Worm (Caenorhabditis elegans): ENCODE results near the gene sdz-1.
A peak's percentile ranks its signal among the peaks of the same experiment; 100 is the strongest.

sdz-1 gene

ce11 chrIII:8664897-8665388 is 35.2 kb downstream of the sdz-1 start, which contains the start of gene F22B7.1:
Gene F22B7.1 (plus strand): TSS chrIII:8665338.
- TF ChIP-seq lin-13 (GFP tag; optimal IDR thresholded peaks at IDR 0.05) (no peak), daf-16 (GFP tag; optimal IDR thresholded peaks at IDR 0.05) (no peak), daf-16 (tag; optimal IDR thresholded peaks at IDR 0.05) (no peak), hlh-30 (tag; optimal IDR thresholded peaks at IDR 0.05; ENCODE audit: insufficient read depth) (peak; percentile 44), attf-4 (tag; optimal IDR thresholded peaks at IDR 0.05) (no peak), ZK546.5 (tag; optimal IDR thresholded peaks at IDR 0.05) (no peak), dmd-6 (GFP tag; IDR thresholded peaks at IDR 0.05) (no peak), lsy-2 (tag; optimal IDR thresholded peaks at IDR 0.05) (peak in 1 of 2 experiments; percentile 11), madf-5 (GFP tag; IDR thresholded peaks at IDR 0.05) (no peak), daf-8 (GFP tag; IDR thresholded peaks at IDR 0.05) (no peak)

- TF ChIP-seq unc-62 (GFP tag; optimal IDR thresholded peaks at IDR 0.05 in 1 of 2) = peak in 1 of 2 experiments; percentile 86
- TF ChIP-seq unc-62 (tag; optimal IDR thresholded peaks at IDR 0.05) = no peak
- TF ChIP-seq unc-39 (tag; optimal IDR thresholded peaks at IDR 0.05) = no peak
These were observed 37.0 kb downstream of the sdz-1 start for ce11 chrIII:8663143-8663542.

- peak; percentile 96 for TF ChIP-seq php-3 (GFP tag; IDR thresholded peaks at IDR 0.05)
- peak; percentile 44 for TF ChIP-seq madf-9 (GFP tag; conservative IDR thresholded peaks at IDR 0.05)
- TF ChIP-seq mdt-29 (GFP tag; IDR thresholded peaks at IDR 0.05) = peak; percentile 97
- TF ChIP-seq egl-27 (tag; optimal IDR thresholded peaks at IDR 0.05) = peak; percentile 68
- no peak for TF ChIP-seq F26F4.8 (GFP tag; conservative IDR thresholded peaks at IDR 0.05)
- TF ChIP-seq pqm-1 (tag; optimal IDR thresholded peaks at IDR 0.05) = peak; percentile 15
- TF ChIP-seq D1046.2 (GFP tag; IDR thresholded peaks at IDR 0.05) = no peak
- TF ChIP-seq fkh-10 (GFP tag; optimal IDR thresholded peaks at IDR 0.05) = no peak
- no peak for TF ChIP-seq egl-43 (GFP tag; IDR thresholded peaks at IDR 0.05)
- no peak for TF ChIP-seq nhr-6 (tag; optimal IDR thresholded peaks at IDR 0.05)
- TF ChIP-seq lin-38 (GFP tag; IDR thresholded peaks at IDR 0.05) = peak; percentile 49
- peak; percentile 19 for TF ChIP-seq F37D6.2 (tag; optimal IDR thresholded peaks at IDR 0.05)
- TF ChIP-seq hlh-11 (tag; optimal IDR thresholded peaks at IDR 0.05) = peak; percentile 99
- TF ChIP-seq unc-62 (GFP tag; optimal IDR thresholded peaks at IDR 0.05 in 1 of 2) = peak; percentile 45 to 99
- TF ChIP-seq unc-62 (tag; optimal IDR thresholded peaks at IDR 0.05) = peak; percentile 31
- TF ChIP-seq jun-1 (tag; optimal IDR thresholded peaks at IDR 0.05) = peak; percentile 49
- TF ChIP-seq T20F7.1 (GFP tag; optimal IDR thresholded peaks at IDR 0.05) = peak; percentile 82
- no peak for TF ChIP-seq aly-2 (tag; optimal IDR thresholded peaks at IDR 0.05)
- TF ChIP-seq F49E8.2 (tag; optimal IDR thresholded peaks at IDR 0.05; ENCODE audit: borderline replicate concordance) = no peak
- TF ChIP-seq zfp-3 (GFP tag; conservative IDR thresholded peaks at IDR 0.05) = 0 out of 2 replicates have a peak, but pooled peaks have one; percentile 70
- peak; percentile 32 for TF ChIP-seq ceh-28 (tag; optimal IDR thresholded peaks at IDR 0.05)
- no peak for TF ChIP-seq zag-1 (tag; optimal IDR thresholded peaks at IDR 0.05)
- peak; percentile 72 for TF ChIP-seq nhr-25 (tag; optimal IDR thresholded peaks at IDR 0.05; ENCODE audit: borderline replicate concordance, insufficient read depth)
- peak; percentile 96 for TF ChIP-seq hlh-30 (tag; optimal IDR thresholded peaks at IDR 0.05; ENCODE audit: insufficient read depth)
- TF ChIP-seq nhr-42 (GFP tag; IDR thresholded peaks at IDR 0.05) = peak; percentile 60; the same call in 1 of the 2 replicates
- TF ChIP-seq hmg-1.1 (GFP tag; IDR thresholded peaks at IDR 0.05) = peak; percentile 78
- TF ChIP-seq Y48G9A.11 (GFP tag; IDR thresholded peaks at IDR 0.05) = no peak
- no peak for TF ChIP-seq ceh-62 (tag; optimal IDR thresholded peaks at IDR 0.05)
- TF ChIP-seq ceh-20 (GFP tag; IDR thresholded peaks at IDR 0.05) = peak; percentile 92; the same call in 1 of the 2 replicates
- peak; percentile 66 to 97 for TF ChIP-seq mdl-1 (tag; optimal IDR thresholded peaks at IDR 0.05)
- peak; percentile 90 for TF ChIP-seq cey-2 (tag; optimal IDR thresholded peaks at IDR 0.05; ENCODE audit: borderline replicate concordance, insufficient read depth)
- TF ChIP-seq nhr-11 (tag; optimal IDR thresholded peaks at IDR 0.05) = peak; percentile 98
- peak; percentile 79 for TF ChIP-seq ama-1 (optimal IDR thresholded peaks at IDR 0.05)
- TF ChIP-seq ZK337.2 (GFP tag; IDR thresholded peaks at IDR 0.05) = no peak
- TF ChIP-seq skn-1 (tag; optimal IDR thresholded peaks at IDR 0.05) = peak; percentile 53
- peak; percentile 71 for TF ChIP-seq zip-2 (tag; optimal IDR thresholded peaks at IDR 0.05)
- TF ChIP-seq unc-130 (GFP tag; optimal IDR thresholded peaks at IDR 0.05) = no peak
- TF ChIP-seq set-16 (GFP tag; IDR thresholded peaks at IDR 0.05) = peak; percentile 23; the same call in 1 of the 2 replicates
These were observed 41.8 kb downstream of the sdz-1 start for ce11 chrIII:8658367-8658761.
